Worm (Caenorhabditis elegans) whole organism, L2 larva: ENCODE results near the gene R12B2.6.

Source experiments
- alr-1 ChIP-seq: fragments of 150-350 bp; optimal IDR thresholded peaks from 2 replicates; lab custom pipeline; 2014; ENCODE audit warnings: missing biosample characterization, missing genetic modification characterization
- ceh-16 ChIP-seq: fragments of 150-350 bp; optimal IDR thresholded peaks from 2 replicates; lab custom pipeline; 2014; ENCODE audit warnings: missing biosample characterization, missing genetic modification characterization
- nhr-77 ChIP-seq: fragments of 150-350 bp; optimal IDR thresholded peaks from 2 replicates; lab custom pipeline; 2014; ENCODE audit warnings: missing biosample characterization, missing genetic modification characterization
- skn-1 ChIP-seq: sonication (generic microtip); optimal IDR thresholded peaks from 2 replicates; lab custom pipeline; 2017; ENCODE audit warnings: missing biosample characterization, missing genetic modification characterization
- unc-55 ChIP-seq: fragments of 150-350 bp; sonication (generic microtip); optimal IDR thresholded peaks from 3 replicates; lab custom pipeline; 2014; ENCODE audit warnings: missing biosample characterization, missing genetic modification reagents, missing genetic modification characterization
- unc-62 ChIP-seq: fragments of 150-350 bp; optimal IDR thresholded peaks from 2 replicates; lab custom pipeline; 2014; ENCODE audit warnings: missing biosample characterization, missing genetic modification reagents, missing genetic modification characterization

- TF ChIP-seq unc-55 (GFP tag; lab: Kevin White, UChicago) (no peak), alr-1 (tag; lab: Kevin White, UChicago) (no peak), skn-1 (tag; lab: Kevin White, UChicago) (no peak), ceh-16 (no peak), nhr-77 (tag; lab: Kevin White, UChicago) (no peak), unc-62 (GFP tag; lab: Kevin White, UChicago) (no peak)
Observed at ce11 chrIII:5864270-5864669, 30.3 kb upstream of the R12B2.6 start, which contains the start of gene rabn-5.
